Worm (Caenorhabditis elegans) whole organism, L2 larva: ENCODE measurements around the gene K10C9.1.

Source experiments
- Y55F3AM.14 ChIP-seq: fragments of 200-800 bp; sonication (Bioruptor generic); optimal IDR thresholded peaks from 2 replicates; lab custom pipeline; 2018; ENCODE audit warnings: mild to moderate bottlenecking, missing genetic modification characterization, missing compliant biosample characterization
- alr-1 ChIP-seq: fragments of 150-350 bp; optimal IDR thresholded peaks from 2 replicates; lab custom pipeline; 2014; ENCODE audit warnings: missing biosample characterization, missing genetic modification characterization
- aly-2 ChIP-seq: fragments of 150-350 bp; optimal IDR thresholded peaks from 2 replicates; lab custom pipeline; 2014; ENCODE audit warnings: missing biosample characterization, missing genetic modification characterization
- lin-13 ChIP-seq: fragments of 150-350 bp; optimal IDR thresholded peaks from 2 replicates; lab custom pipeline; 2014; ENCODE audit warnings: missing biosample characterization, missing genetic modification reagents, missing genetic modification characterization
- lsy-2 ChIP-seq, 2 experiments: fragments of 150-350 bp in 1 of 2; sonication (generic microtip) in 1 of 2; optimal IDR thresholded peaks; 2 replicates each; lab custom pipeline; 2014 to 2017; ENCODE audit warnings: missing biosample characterization in 2 of 2, missing genetic modification characterization in 2 of 2
- mab-5 ChIP-seq: fragments of 150-350 bp; optimal IDR thresholded peaks from 2 replicates; lab custom pipeline; 2014; ENCODE audit warnings: missing biosample characterization, missing genetic modification characterization
- unc-62 ChIP-seq: fragments of 150-350 bp; optimal IDR thresholded peaks from 2 replicates; lab custom pipeline; 2014; ENCODE audit warnings: missing biosample characterization, missing genetic modification reagents, missing genetic modification characterization
- ztf-11 ChIP-seq: sonication (generic microtip); optimal IDR thresholded peaks from 2 replicates; lab custom pipeline; 2017; ENCODE audit warnings: missing biosample characterization, missing genetic modification characterization

- TF ChIP-seq unc-62 (GFP tag; lab: Kevin White, UChicago) (no peak), aly-2 (tag; lab: Kevin White, UChicago) (no peak), Y55F3AM.14 (no peak), alr-1 (tag; lab: Kevin White, UChicago) (no peak), mab-5 (tag; lab: Kevin White, UChicago) (no peak), ztf-11 (tag; lab: Kevin White, UChicago) (no peak), lin-13 (GFP tag; lab: Kevin White, UChicago) (no peak), lsy-2 (tag; optimal IDR thresholded peaks at IDR 0.05; lab: Kevin White, UChicago) (no peak)
Observed at ce11 chrV:1049334-1049733, 25.7 kb upstream of the K10C9.1 start.
